Fruit fly (Drosophila melanogaster) whole organism, embryonic: Measurements from ENCODE around the gene Peritrophin-15a.

Experiments used
- ATbp ChIP-seq: fragments of 200-800 bp; sonication (Bioruptor generic); optimal IDR thresholded peaks from 2 replicates; lab custom pipeline; 2017; ENCODE audit warnings: missing biosample characterization, mild to moderate bottlenecking, missing genetic modification characterization, missing genetic modification reagents
- Ada2b ChIP-seq: fragments of 200-800 bp; sonication (Bioruptor generic); IDR thresholded peaks from 2 replicates; pipeline ENCODE4 v1.3.6; 2022; ENCODE audit warnings: missing biosample characterization, missing genetic modification characterization
- Bdp1 ChIP-seq: fragments of 200-800 bp; sonication (Bioruptor generic); optimal IDR thresholded peaks from 3 replicates; lab custom pipeline; 2016; ENCODE audit warnings: missing biosample characterization, missing genetic modification characterization
- BtbVII ChIP-seq: fragments of 200-800 bp; sonication (Bioruptor generic); optimal IDR thresholded peaks from 3 replicates; lab custom pipeline; 2017; ENCODE audit warnings: missing biosample characterization, mild to moderate bottlenecking, missing genetic modification characterization
- CG11456 ChIP-seq: fragments of 200-800 bp; sonication (Bioruptor generic); IDR thresholded peaks from 3 replicates; pipeline ENCODE4 v1.3.6; 2022; ENCODE audit warnings: missing biosample characterization, missing genetic modification characterization
- CG12104 ChIP-seq: fragments of 200-800 bp; sonication (Bioruptor generic); optimal IDR thresholded peaks from 3 replicates; lab custom pipeline; 2016; ENCODE audit warnings: missing biosample characterization, missing genetic modification characterization
- CG13424 ChIP-seq: fragments of 200-800 bp; sonication (Bioruptor generic); optimal IDR thresholded peaks from 2 replicates; lab custom pipeline; 2019; ENCODE audit warnings: missing biosample characterization, mild to moderate bottlenecking, missing genetic modification characterization, moderate library complexity
- CG13775 ChIP-seq: fragments of 200-800 bp; sonication (Bioruptor generic); optimal IDR thresholded peaks from 3 replicates; lab custom pipeline; 2017; ENCODE audit warnings: missing biosample characterization, mild to moderate bottlenecking, missing genetic modification characterization
- CG13894 ChIP-seq: fragments of 200-800 bp; sonication (Bioruptor generic); optimal IDR thresholded peaks from 3 replicates; lab custom pipeline; 2018; ENCODE audit warnings: missing biosample characterization, mild to moderate bottlenecking, missing genetic modification characterization, moderate library complexity
- CG14667 ChIP-seq: fragments of 200-800 bp; sonication (Bioruptor generic); IDR thresholded peaks from 2 replicates; pipeline ENCODE4 v1.3.6; 2022; ENCODE audit warnings: missing biosample characterization, missing genetic modification characterization
- CG15696 ChIP-seq: fragments of 200-800 bp; sonication (Bioruptor generic); optimal IDR thresholded peaks from 2 replicates; lab custom pipeline; 2019; ENCODE audit warnings: missing biosample characterization, mild to moderate bottlenecking, missing genetic modification characterization, moderate library complexity
- CG17612 ChIP-seq: fragments of 200-800 bp; sonication (Bioruptor generic); IDR thresholded peaks from 2 replicates; pipeline ENCODE4 v1.3.6; 2022; ENCODE audit warnings: missing biosample characterization, missing genetic modification characterization
- CG2712 ChIP-seq: fragments of 200-800 bp; optimal IDR thresholded peaks from 3 replicates; lab custom pipeline; 2019; ENCODE audit warnings: missing biosample characterization, mild to moderate bottlenecking, missing genetic modification characterization, moderate library complexity
- CG2889 ChIP-seq: fragments of 200-800 bp; sonication (Bioruptor generic); IDR thresholded peaks from 3 replicates; pipeline ENCODE4 v1.3.6; 2022; ENCODE audit warnings: missing biosample characterization, missing genetic modification characterization
- CG30020 ChIP-seq: fragments of 200-800 bp; optimal IDR thresholded peaks from 2 replicates; lab custom pipeline; 2019; ENCODE audit warnings: missing biosample characterization, mild to moderate bottlenecking, missing genetic modification characterization, moderate library complexity
- CG42726 ChIP-seq: fragments of 200-800 bp; sonication (Bioruptor generic); IDR thresholded peaks from 2 replicates; pipeline ENCODE4 v1.3.6; 2022; ENCODE audit warnings: missing biosample characterization, missing genetic modification characterization; ENCODE audit not compliant: partially characterized antibody
- CG4424 ChIP-seq: fragments of 200-800 bp; sonication (Bioruptor generic); optimal IDR thresholded peaks from 3 replicates; lab custom pipeline; 2016; ENCODE audit warnings: missing biosample characterization, missing genetic modification characterization
- CG6683 ChIP-seq: fragments of 200-800 bp; sonication (Bioruptor generic); optimal IDR thresholded peaks from 2 replicates; lab custom pipeline; 2017; ENCODE audit warnings: missing biosample characterization, mild to moderate bottlenecking, missing genetic modification characterization, missing genetic modification reagents
- CG7745 ChIP-seq: fragments of 200-800 bp; sonication (Bioruptor generic); optimal IDR thresholded peaks from 2 replicates; lab custom pipeline; 2018; ENCODE audit warnings: missing biosample characterization, mild to moderate bottlenecking, missing genetic modification characterization, moderate library complexity
- CG9609 ChIP-seq: fragments of 200-800 bp; sonication (Bioruptor generic); optimal IDR thresholded peaks from 3 replicates; lab custom pipeline; 2016; ENCODE audit warnings: missing biosample characterization, missing genetic modification characterization
- CTCF ChIP-seq: fragments of 200-800 bp; sonication (Bioruptor generic); optimal IDR thresholded peaks from 2 replicates; lab custom pipeline; 2017; ENCODE audit warnings: missing biosample characterization, mild to moderate bottlenecking, missing genetic modification characterization, moderate library complexity
- Doc2 ChIP-seq: fragments of 200-800 bp; sonication (Bioruptor generic); IDR thresholded peaks from 2 replicates; pipeline ENCODE4 v1.3.6; 2022; ENCODE audit warnings: missing biosample characterization, missing genetic modification characterization
- Elba2 ChIP-seq: fragments of 200-800 bp; sonication (Bioruptor generic); optimal IDR thresholded peaks from 3 replicates; lab custom pipeline; 2016; ENCODE audit warnings: missing biosample characterization, missing genetic modification characterization
- Hr78 ChIP-seq, 2 experiments: fragments of 200-800 bp in 1 of 2; fragments of >200 bp in 1 of 2; sonication (Bioruptor generic) in 1 of 2; optimal IDR thresholded peaks; 2 replicates each; lab custom pipeline; 2017 to 2019; ENCODE audit warnings: missing biosample characterization in 2 of 2, missing genetic modification characterization in 2 of 2, mild to moderate bottlenecking in 1 of 2, moderate library complexity in 1 of 2
- NC2α ChIP-seq: fragments of 200-800 bp; sonication (Bioruptor generic); optimal IDR thresholded peaks from 2 replicates; lab custom pipeline; 2016; ENCODE audit warnings: missing biosample characterization, missing genetic modification characterization
- Pdp1 ChIP-seq, 2 experiments: fragments of 200-800 bp; sonication (Bioruptor generic); optimal IDR thresholded peaks; 3 replicates each; lab custom pipeline; 2016; ENCODE audit warnings: missing biosample characterization in 2 of 2, missing genetic modification characterization in 2 of 2, mild to moderate bottlenecking in 1 of 2, moderate library complexity in 1 of 2
- Poxn ChIP-seq: fragments of 200-800 bp; sonication (Bioruptor generic); IDR thresholded peaks from 2 replicates; pipeline ENCODE4 v1.3.6; 2022; ENCODE audit warnings: missing biosample characterization, missing genetic modification characterization
- Ravus ChIP-seq: fragments of 200-800 bp; sonication (Bioruptor generic); IDR thresholded peaks from 2 replicates; pipeline ENCODE4 v1.3.6; 2022; ENCODE audit warnings: missing biosample characterization, missing genetic modification characterization
- Scr ChIP-seq: fragments of 200-800 bp; sonication (Bioruptor generic); IDR thresholded peaks from 2 replicates; pipeline ENCODE4 v1.3.6; 2022; ENCODE audit warnings: missing biosample characterization, missing genetic modification characterization; ENCODE audit not compliant: partially characterized antibody
- Taf1 ChIP-seq: fragments of 200-800 bp; sonication (Bioruptor generic); IDR thresholded peaks from 2 replicates; pipeline ENCODE4 v1.3.6; 2022; ENCODE audit warnings: missing biosample characterization, missing genetic modification characterization
- Vsx1 ChIP-seq: fragments of 200-800 bp; sonication (Bioruptor generic); optimal IDR thresholded peaks from 2 replicates; lab custom pipeline; 2017; ENCODE audit warnings: missing biosample characterization, mild to moderate bottlenecking, missing genetic modification characterization, missing genetic modification reagents
- bab2 ChIP-seq: fragments of 200-800 bp; sonication (Bioruptor generic); optimal IDR thresholded peaks from 2 replicates; lab custom pipeline; 2016; ENCODE audit warnings: missing biosample characterization, missing genetic modification characterization
- bbx ChIP-seq: fragments of 200-800 bp; sonication (Bioruptor generic); IDR thresholded peaks from 2 replicates; pipeline ENCODE4 v1.3.6; 2022; ENCODE audit warnings: missing biosample characterization, missing genetic modification characterization; ENCODE audit not compliant: partially characterized antibody
- cas ChIP-seq: fragments of 200-800 bp; sonication (Bioruptor generic); IDR thresholded peaks from 2 replicates; pipeline ENCODE4 v1.3.6; 2022; ENCODE audit warnings: missing biosample characterization, missing genetic modification characterization
- chif ChIP-seq, 2 experiments: fragments of 200-800 bp; sonication (Bioruptor generic); optimal IDR thresholded peaks; 3 replicates each; lab custom pipeline; 2016; ENCODE audit warnings: missing biosample characterization in 2 of 2, missing genetic modification characterization in 2 of 2
- chm ChIP-seq: fragments of 200-800 bp; sonication (Bioruptor generic); IDR thresholded peaks from 2 replicates; pipeline ENCODE4 v1.3.6; 2022; ENCODE audit warnings: missing biosample characterization, missing genetic modification characterization
- corto ChIP-seq: fragments of 200-800 bp; sonication (Bioruptor generic); optimal IDR thresholded peaks from 2 replicates; lab custom pipeline; 2016; ENCODE audit warnings: missing biosample characterization, mild to moderate bottlenecking, missing genetic modification characterization, moderate library complexity
- ftz-f1 ChIP-seq: fragments of 200-800 bp; sonication (Bioruptor generic); optimal IDR thresholded peaks from 2 replicates; lab custom pipeline; 2016; ENCODE audit warnings: missing biosample characterization, missing genetic modification characterization
- grau ChIP-seq: fragments of 200-800 bp; optimal IDR thresholded peaks from 3 replicates; lab custom pipeline; 2019; ENCODE audit warnings: missing biosample characterization, mild to moderate bottlenecking, missing genetic modification characterization, moderate library complexity
- inv ChIP-seq: fragments of 200-800 bp; sonication (Bioruptor generic); IDR thresholded peaks from 2 replicates; pipeline ENCODE4 v1.3.6; 2022; ENCODE audit warnings: missing biosample characterization, missing genetic modification characterization; ENCODE audit not compliant: partially characterized antibody
- knrl ChIP-seq: fragments of 200-800 bp; sonication (Bioruptor generic); IDR thresholded peaks from 3 replicates; pipeline ENCODE4 v1.3.6; 2022; ENCODE audit warnings: missing biosample characterization, missing genetic modification characterization; ENCODE audit not compliant: partially characterized antibody
- lilli ChIP-seq: fragments of 200-800 bp; sonication (Bioruptor generic); optimal IDR thresholded peaks from 3 replicates; lab custom pipeline; 2016; ENCODE audit warnings: missing biosample characterization, missing genetic modification characterization
- lmd ChIP-seq: fragments of 200-800 bp; sonication (Bioruptor generic); IDR thresholded peaks from 2 replicates; pipeline ENCODE4 v1.3.6; 2022; ENCODE audit warnings: missing biosample characterization, missing genetic modification characterization
- pan ChIP-seq, 4 experiments: fragments of >200 bp in 3 of 4; fragments of 200-800 bp in 1 of 4; sonication (Bioruptor generic) in 1 of 4; optimal IDR thresholded peaks in 3 of 4; IDR thresholded peaks in 1 of 4; 2 replicates each; pipeline versions ENCODE4 v1.3.6 to Lab custom; 2017 to 2022; ENCODE audit warnings: missing biosample characterization in 2 of 4, missing genetic modification characterization in 2 of 4, mixed read lengths in 1 of 4
- pho ChIP-seq: fragments of 200-800 bp; sonication (Bioruptor generic); optimal IDR thresholded peaks from 2 replicates; lab custom pipeline; 2016; ENCODE audit warnings: missing biosample characterization, missing genetic modification characterization
- phol ChIP-seq: fragments of 200-800 bp; sonication (Bioruptor generic); optimal IDR thresholded peaks from 3 replicates; lab custom pipeline; 2018; ENCODE audit warnings: missing biosample characterization, mild to moderate bottlenecking, missing genetic modification characterization, moderate library complexity
- pum ChIP-seq: fragments of 200-800 bp; sonication (Bioruptor generic); optimal IDR thresholded peaks from 2 replicates; lab custom pipeline; 2016; ENCODE audit warnings: missing biosample characterization, missing genetic modification characterization
- sima ChIP-seq: fragments of 200-800 bp; sonication (Bioruptor generic); optimal IDR thresholded peaks from 2 replicates; lab custom pipeline; 2016; ENCODE audit warnings: missing biosample characterization, missing genetic modification characterization
- slp2 ChIP-seq: fragments of 200-800 bp; sonication (Bioruptor generic); optimal IDR thresholded peaks from 2 replicates; lab custom pipeline; 2016; ENCODE audit warnings: missing biosample characterization, missing genetic modification characterization
- wdn ChIP-seq: fragments of 200-800 bp; sonication (Bioruptor generic); IDR thresholded peaks from 2 replicates; pipeline ENCODE4 v1.3.6; 2022; ENCODE audit warnings: missing biosample characterization, missing genetic modification characterization

Gene Peritrophin-15a

DNA sequence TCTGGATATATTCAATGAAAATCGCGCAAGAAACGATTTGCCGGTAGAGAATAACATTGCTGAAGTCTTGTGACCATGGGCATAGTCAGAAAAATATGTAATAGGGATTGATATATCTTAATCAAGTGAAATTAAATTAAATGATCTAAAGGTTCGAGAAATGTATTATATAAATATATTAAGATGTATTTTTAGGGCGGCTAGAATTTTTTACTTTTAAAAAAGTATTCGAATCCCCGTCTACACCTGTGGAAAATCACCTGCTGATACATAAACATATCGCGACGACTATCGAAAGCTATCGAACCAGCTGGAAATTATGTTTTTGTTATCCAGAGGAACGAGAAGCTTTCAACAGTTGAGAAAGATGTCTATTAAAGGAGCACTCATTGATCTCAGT is 19.2 kb downstream of the Peritrophin-15a start, which contains the start of the genes CG13390 and CG17294 (continued):
- TF ChIP-seq ATbp (peak; percentile 98), Scr (GFP tag; lab: Robert Waterston, UW) (peak; percentile 79), slp2 (peak; percentile 88), CG6683 (peak; percentile 99), CG30020 (peak; percentile 93), bbx (peak; percentile 70), phol (tag; lab: Kevin White, UChicago) (peak; percentile 99), CG13775 (GFP tag; lab: Kevin White, UChicago) (peak; percentile 99), CG15696 (tag; lab: Kevin White, UChicago) (peak; percentile 99), lilli (peak; percentile 99), cas (GFP tag; lab: Robert Waterston, UW) (peak; percentile 99), corto (peak; percentile 99), pan (optimal IDR thresholded peaks at IDR 0.05; lab: Kevin White, UChicago) (no peak), pan (GFP tag; optimal IDR thresholded peaks at IDR 0.05 in 1 of 2, IDR thresholded peaks at IDR 0.05 in 1 of 2) (peak in 1 of 2 experiments; percentile 100), Vsx1 (GFP tag; lab: Kevin White, UChicago) (peak; percentile 98), BtbVII (GFP tag; lab: Kevin White, UChicago) (peak; percentile 100), chm (GFP tag; lab: Robert Waterston, UW) (peak; percentile 99), Poxn (GFP tag; lab: Robert Waterston, UW) (peak; percentile 99), CG12104 (GFP tag; lab: Kevin White, UChicago) (peak; percentile 99), CG11456 (peak; percentile 99), CG2712 (peak; percentile 100), CG9609 (GFP tag; lab: Kevin White, UChicago) (peak; percentile 91), CG4424 (GFP tag; lab: Kevin White, UChicago) (peak; percentile 99), Ravus (GFP tag; lab: Robert Waterston, UW) (peak; percentile 99), knrl (GFP tag; lab: Robert Waterston, UW) (peak; percentile 76), Pdp1 (GFP tag; optimal IDR thresholded peaks at IDR 0.05; lab: Kevin White, UChicago) (peak; percentile 96 to 97), CG42726 (GFP tag; lab: Robert Waterston, UW) (peak; percentile 63), lmd (peak; percentile 99), sima (peak; percentile 89), Elba2 (GFP tag; lab: Kevin White, UChicago) (peak; percentile 82), CG13424 (peak; percentile 100), grau (tag; lab: Kevin White, UChicago) (peak; percentile 99), CG17612 (GFP tag; lab: Robert Waterston, UW) (peak; percentile 99), Bdp1 (GFP tag; lab: Kevin White, UChicago) (peak; percentile 88), CTCF (peak; percentile 79), Hr78 (GFP tag; optimal IDR thresholded peaks at IDR 0.05; lab: Kevin White, UChicago) (peak in 1 of 2 experiments; percentile 97), pum (GFP tag; lab: Kevin White, UChicago) (peak; percentile 92), inv (GFP tag; lab: Robert Waterston, UW) (peak; percentile 71; the same call in 1 of the 2 replicates), bab2 (GFP tag; lab: Kevin White, UChicago) (peak; percentile 96), ftz-f1 (GFP tag; lab: Kevin White, UChicago) (peak; percentile 82), chif (GFP tag; optimal IDR thresholded peaks at IDR 0.05; lab: Kevin White, UChicago) (peak; percentile 87 to 95), wdn (GFP tag; lab: Robert Waterston, UW) (peak; percentile 100), CG14667 (GFP tag; lab: Robert Waterston, UW) (peak; percentile 99), CG7745 (peak; percentile 89), Ada2b (GFP tag; lab: Robert Waterston, UW) (peak; percentile 100), pho (GFP tag; lab: Kevin White, UChicago) (peak; percentile 95), CG13894 (tag; lab: Kevin White, UChicago) (peak; percentile 100), Doc2 (GFP tag; lab: Robert Waterston, UW) (peak; percentile 98), Taf1 (GFP tag; lab: Robert Waterston, UW) (peak; percentile 99), CG2889 (GFP tag; lab: Robert Waterston, UW) (peak; percentile 99), NC2α (GFP tag; lab: Kevin White, UChicago) (peak; percentile 70)
